Worm (Caenorhabditis elegans) whole organism, midembryonic: ENCODE results near the gene Y37E11AL.2.

Experiments used
- T22C8.4 ChIP-seq: fragments of 200-800 bp; sonication (Bioruptor generic); IDR thresholded peaks from 2 replicates; pipeline ENCODE4 v1.3.6; 2022; ENCODE audit warnings: missing genetic modification characterization, missing compliant biosample characterization
- flt-1 ChIP-seq: fragments of 200-800 bp; sonication (Bioruptor generic); IDR thresholded peaks from 2 replicates; pipeline ENCODE4 v1.3.6; 2022; ENCODE audit warnings: missing genetic modification characterization, missing compliant biosample characterization
- klf-2 ChIP-seq: fragments of 200-800 bp; sonication (Bioruptor generic); conservative IDR thresholded peaks from 2 replicates; pipeline ENCODE4 v1.3.6; 2022; ENCODE audit warnings: missing genetic modification reagents, missing genetic modification characterization, missing compliant biosample characterization
- med-1 ChIP-seq: sonication (generic microtip); optimal IDR thresholded peaks from 2 replicates; lab custom pipeline; 2017; ENCODE audit warnings: missing genetic modification characterization, mild to moderate bottlenecking, missing compliant biosample characterization, antibody characterized with exemption, missing genetic modification reagents; ENCODE audit not compliant: insufficient read depth
- tab-1 ChIP-seq: fragments of 200-800 bp; sonication (Bioruptor generic); IDR thresholded peaks from 2 replicates; pipeline ENCODE4 v1.3.6; 2022; ENCODE audit warnings: missing genetic modification characterization, missing compliant biosample characterization
- ztf-23 ChIP-seq: fragments of 200-800 bp; sonication (Bioruptor generic); IDR thresholded peaks from 2 replicates; pipeline ENCODE4 v1.3.6; 2022; ENCODE audit warnings: missing genetic modification reagents, missing genetic modification characterization, missing compliant biosample characterization
- ztf-29 ChIP-seq: fragments of 200-800 bp; sonication (Bioruptor generic); IDR thresholded peaks from 2 replicates; pipeline ENCODE4 v1.3.6; 2022; ENCODE audit warnings: missing genetic modification reagents, missing genetic modification characterization, missing compliant biosample characterization

ce11 chrIV:3654214-3654613, 44.1 kb upstream of the Y37E11AL.2 start:
- no peak for TF ChIP-seq ztf-29 (GFP tag; lab: Robert Waterston, UW)
- TF ChIP-seq tab-1 (GFP tag; lab: Robert Waterston, UW) = no peak
- no peak for TF ChIP-seq med-1
- no peak for TF ChIP-seq klf-2 (GFP tag; lab: Robert Waterston, UW)
- no peak for TF ChIP-seq T22C8.4 (GFP tag; lab: Robert Waterston, UW)
- no peak for TF ChIP-seq ztf-23 (GFP tag; lab: Robert Waterston, UW)
- no peak for TF ChIP-seq flt-1
